Worm (Caenorhabditis elegans) whole organism, L3 larva: ENCODE measurements around the gene K06H7.7.

Experiments used
- R02D3.7 ChIP-seq: fragments of 150-350 bp; optimal IDR thresholded peaks from 2 replicates; lab custom pipeline; 2014; ENCODE audit warnings: missing biosample characterization, missing genetic modification characterization
- aly-2 ChIP-seq: fragments of 150-350 bp; optimal IDR thresholded peaks from 2 replicates; lab custom pipeline; 2014; ENCODE audit warnings: missing biosample characterization, missing genetic modification characterization
- ceh-16 ChIP-seq: sonication (generic microtip); optimal IDR thresholded peaks from 2 replicates; lab custom pipeline; 2017; ENCODE audit warnings: missing biosample characterization, missing genetic modification characterization
- ceh-82 ChIP-seq: fragments of 150-350 bp; optimal IDR thresholded peaks from 2 replicates; lab custom pipeline; 2014; ENCODE audit warnings: missing biosample characterization, missing genetic modification characterization
- egl-27 ChIP-seq: sonication (generic microtip); optimal IDR thresholded peaks from 4 replicates; lab custom pipeline; 2017; ENCODE audit warnings: missing biosample characterization, missing genetic modification reagents, missing genetic modification characterization
- fos-1 ChIP-seq: fragments of 150-350 bp; optimal IDR thresholded peaks from 2 replicates; lab custom pipeline; 2014; ENCODE audit warnings: missing biosample characterization, missing genetic modification characterization
- lin-39 ChIP-seq: fragments of 150-350 bp; optimal IDR thresholded peaks from 2 replicates; lab custom pipeline; 2018; ENCODE audit warnings: missing biosample characterization, missing genetic modification reagents, missing genetic modification characterization
- nhr-28 ChIP-seq: fragments of 150-350 bp; optimal IDR thresholded peaks from 2 replicates; lab custom pipeline; 2014; ENCODE audit warnings: missing biosample characterization, missing genetic modification characterization
- pqm-1 ChIP-seq: fragments of 150-350 bp; optimal IDR thresholded peaks from 2 replicates; lab custom pipeline; 2017; ENCODE audit warnings: missing biosample characterization, missing genetic modification characterization, inconsistent platforms
- unc-62 ChIP-seq: fragments of 150-350 bp; sonication (generic microtip); optimal IDR thresholded peaks from 4 replicates; lab custom pipeline; 2014; ENCODE audit warnings: missing biosample characterization, missing genetic modification reagents, missing genetic modification characterization
- zag-1 ChIP-seq: fragments of 150-350 bp; optimal IDR thresholded peaks from 2 replicates; lab custom pipeline; 2014; ENCODE audit warnings: missing biosample characterization, missing genetic modification characterization
- ztf-11 ChIP-seq: fragments of 150-350 bp; optimal IDR thresholded peaks from 2 replicates; lab custom pipeline; 2014; ENCODE audit warnings: missing biosample characterization, missing genetic modification characterization

- TF ChIP-seq ceh-82 (tag; lab: Kevin White, UChicago) (no peak), lin-39 (tag; lab: Kevin White, UChicago) (no peak), ztf-11 (tag; lab: Kevin White, UChicago) (no peak), egl-27 (no peak), R02D3.7 (tag; lab: Kevin White, UChicago) (no peak), zag-1 (tag; lab: Kevin White, UChicago) (no peak), pqm-1 (no peak), nhr-28 (tag; lab: Kevin White, UChicago) (no peak), unc-62 (GFP tag; lab: Kevin White, UChicago) (no peak), ceh-16 (tag; lab: Kevin White, UChicago) (no peak), aly-2 (tag; lab: Kevin White, UChicago) (no peak), fos-1 (tag; lab: Kevin White, UChicago) (no peak)
These were observed 43.9 kb upstream of the K06H7.7 start for ce11 chrIII:8129195-8129594.
